Fruit fly (Drosophila melanogaster) Kc167 (cell line): ENCODE measurements around the gene spz3.

ENCODE experiments used
- Myc ChIP-seq: fragments of >200 bp; optimal IDR thresholded peaks from 2 replicates; lab custom pipeline; 2017; ENCODE audit warnings: missing external identifiers
- Sin3A ChIP-seq: fragments of >200 bp; optimal IDR thresholded peaks from 2 replicates; lab custom pipeline; 2018; ENCODE audit warnings: missing external identifiers
- h ChIP-seq: fragments of >200 bp; optimal IDR thresholded peaks from 3 replicates; lab custom pipeline; 2018; ENCODE audit warnings: missing external identifiers
- insv ChIP-seq: fragments of >200 bp; optimal IDR thresholded peaks from 3 replicates; lab custom pipeline; 2018; ENCODE audit warnings: missing external identifiers
- psq ChIP-seq: fragments of >200 bp; optimal IDR thresholded peaks from 2 replicates; lab custom pipeline; 2017; ENCODE audit warnings: missing external identifiers
- ttk ChIP-seq: sonication (Bioruptor generic); optimal IDR thresholded peaks from 2 replicates; lab custom pipeline; 2017; ENCODE audit warnings: missing external identifiers

Gene spz3

DNA sequence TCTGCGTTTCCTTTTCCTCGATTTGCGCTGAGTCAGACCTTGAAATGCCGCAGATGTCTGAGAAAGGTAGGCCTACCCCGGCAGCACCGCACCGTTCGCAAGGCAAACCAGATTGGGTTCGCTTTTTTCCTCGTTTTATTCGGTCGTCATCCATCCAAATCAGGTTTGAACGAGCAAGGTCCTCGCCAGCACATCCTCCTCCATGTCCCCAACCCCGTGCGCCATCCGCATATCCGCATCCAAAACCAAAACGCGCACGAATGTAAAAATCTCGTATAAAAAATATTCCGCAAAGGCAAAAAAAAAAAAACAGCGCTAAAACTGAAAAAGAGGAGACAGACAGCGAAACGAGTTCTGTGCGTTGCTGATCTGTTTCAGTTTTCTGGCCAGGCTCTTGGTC, 30.5 kb upstream of the spz3 start:
- no peak for TF ChIP-seq Sin3A (lab: Kevin White, UChicago)
- no peak for TF ChIP-seq psq (lab: Kevin White, UChicago)

dm6 chr2L:7909327-7909804, 30.0 kb upstream of the spz3 start:
- no peak for TF ChIP-seq Myc (lab: Kevin White, UChicago)
- TF ChIP-seq Sin3A (lab: Kevin White, UChicago), result no peak

DNA sequence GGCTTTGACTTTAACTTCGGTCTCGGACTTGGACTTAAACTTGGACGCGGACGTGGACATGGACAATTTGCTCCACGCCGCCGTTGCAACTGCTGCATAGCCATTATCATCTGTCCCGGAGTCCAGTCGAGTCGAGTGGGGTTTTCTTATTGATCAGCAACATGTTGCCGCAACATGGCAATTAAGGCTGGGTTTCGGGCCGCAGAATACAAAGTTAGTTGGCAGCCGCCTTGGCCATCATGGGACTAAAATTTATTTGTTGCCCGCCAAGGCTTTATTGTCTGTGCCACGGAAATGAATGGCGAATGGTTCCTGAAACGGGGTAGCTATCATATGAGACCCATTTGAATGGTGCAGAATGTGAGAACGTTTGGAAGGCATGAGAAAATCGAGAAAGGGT, 22.5 kb upstream of the spz3 start:
- TF ChIP-seq h (lab: Kevin White, UChicago), result no peak
- TF ChIP-seq Sin3A (lab: Kevin White, UChicago), result no peak
- no peak for TF ChIP-seq psq (lab: Kevin White, UChicago)
- TF ChIP-seq Myc (lab: Kevin White, UChicago), result no peak
- no peak for TF ChIP-seq insv
- TF ChIP-seq ttk (lab: Kevin White, UChicago), result no peak

dm6 chr2L:7899949-7900348, 20.6 kb upstream of the spz3 start:
- no peak for TF ChIP-seq psq (lab: Kevin White, UChicago)
- TF ChIP-seq Sin3A (lab: Kevin White, UChicago), result no peak
- TF ChIP-seq insv, result no peak
- no peak for TF ChIP-seq h (lab: Kevin White, UChicago)
- TF ChIP-seq ttk (lab: Kevin White, UChicago), result no peak
- no peak for TF ChIP-seq Myc (lab: Kevin White, UChicago)

DNA sequence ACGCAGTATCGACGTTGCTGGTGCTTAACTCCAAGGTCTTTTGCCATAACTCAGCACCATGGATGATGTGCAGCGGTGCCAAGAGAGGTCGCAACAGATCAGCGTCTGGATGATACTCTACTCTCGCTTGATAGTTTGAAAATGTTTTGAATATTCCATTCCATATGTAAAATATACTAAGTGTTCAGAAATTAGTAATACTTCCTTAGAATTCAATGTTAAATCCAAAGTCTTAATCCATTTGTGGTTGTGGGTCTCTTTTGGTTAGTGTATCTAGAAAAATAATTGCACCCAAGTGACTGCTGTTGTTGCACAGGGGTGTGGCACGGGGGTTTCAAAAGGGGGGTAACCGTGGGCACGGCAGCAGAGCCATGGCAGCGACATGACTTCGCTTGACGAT, 19.8 kb upstream of the spz3 start:
- no peak for TF ChIP-seq h (lab: Kevin White, UChicago)
- no peak for TF ChIP-seq ttk (lab: Kevin White, UChicago)
- TF ChIP-seq Sin3A (lab: Kevin White, UChicago), result no peak
- no peak for TF ChIP-seq insv
- TF ChIP-seq Myc (lab: Kevin White, UChicago), result no peak
- TF ChIP-seq psq (lab: Kevin White, UChicago), result no peak

DNA sequence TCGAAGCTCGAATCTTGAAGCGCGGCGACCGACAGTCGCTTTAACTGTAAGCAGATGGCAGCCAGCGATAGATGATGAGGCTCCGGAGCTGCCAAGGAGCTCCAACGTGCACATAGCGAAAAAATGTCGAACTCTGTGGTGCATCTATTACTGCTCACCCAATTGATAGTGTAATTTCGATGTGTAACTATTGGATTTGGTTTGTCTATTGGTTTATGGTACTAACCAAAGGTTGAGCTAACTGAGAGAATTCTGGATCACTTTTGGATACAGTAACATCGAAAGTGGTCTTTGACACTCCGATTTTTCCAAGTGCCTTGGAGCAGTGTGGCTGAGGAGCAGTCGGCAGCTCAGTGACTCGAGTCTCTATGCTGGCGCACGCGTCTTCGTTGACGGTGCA, 19.2 kb upstream of the spz3 start:
- TF ChIP-seq psq (lab: Kevin White, UChicago), result no peak
- no peak for TF ChIP-seq h (lab: Kevin White, UChicago)
- no peak for TF ChIP-seq Myc (lab: Kevin White, UChicago)
- TF ChIP-seq Sin3A (lab: Kevin White, UChicago), result no peak
- no peak for TF ChIP-seq insv
- TF ChIP-seq ttk (lab: Kevin White, UChicago), result no peak

dm6 chr2L:7897245-7897644, 17.9 kb upstream of the spz3 start:
- no peak for TF ChIP-seq insv
- TF ChIP-seq h (lab: Kevin White, UChicago), result no peak
- TF ChIP-seq ttk (lab: Kevin White, UChicago), result no peak
- TF ChIP-seq Sin3A (lab: Kevin White, UChicago), result no peak
- no peak for TF ChIP-seq psq (lab: Kevin White, UChicago)
- no peak for TF ChIP-seq Myc (lab: Kevin White, UChicago)

dm6 chr2L:7890654-7891114, 11.3 kb upstream of the spz3 start, which contains the start of gene Spn28Db:
Gene Spn28Db, minus strand, starts transcription at chr2L:7890704.
- TF ChIP-seq Sin3A (lab: Kevin White, UChicago) (no peak), Myc (lab: Kevin White, UChicago) (no peak), insv (no peak), h (lab: Kevin White, UChicago) (no peak), ttk (lab: Kevin White, UChicago) (no peak), psq (lab: Kevin White, UChicago) (no peak)

DNA sequence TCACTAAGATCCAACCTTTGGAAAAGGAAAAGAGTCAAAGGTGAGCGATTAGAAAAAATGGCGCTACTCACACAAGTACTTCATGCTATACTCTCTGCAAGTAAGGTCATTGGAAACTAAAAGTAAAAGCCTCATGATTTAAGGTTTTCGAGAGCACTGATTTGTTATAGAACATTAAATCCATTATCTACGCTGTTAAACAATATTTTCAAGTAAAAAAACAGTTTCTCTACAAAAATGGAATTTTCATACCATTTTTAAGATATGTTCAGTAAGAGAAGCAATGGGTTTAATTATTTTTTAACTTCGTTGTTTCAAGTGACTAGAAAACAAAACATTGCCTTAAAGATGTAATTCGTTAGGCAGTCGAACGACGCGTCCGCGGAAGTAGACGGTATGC, 9.7 kb upstream of the spz3 start, which contains the start of gene Spn28Da:
Gene Spn28Da, minus strand, starts transcription at position 101 of the 400 bp plus-strand sequence.
- no peak for TF ChIP-seq Sin3A (lab: Kevin White, UChicago)

dm6 chr2L:7887333-7887732, 8.0 kb upstream of the spz3 start, which contains the start of gene CG7102:
Gene CG7102, minus strand, starts transcription at chr2L:7887513.
- TF ChIP-seq h (lab: Kevin White, UChicago) (no peak), Sin3A (lab: Kevin White, UChicago) (no peak), psq (lab: Kevin White, UChicago) (no peak), insv (no peak), Myc (lab: Kevin White, UChicago) (no peak), ttk (lab: Kevin White, UChicago) (no peak)

DNA sequence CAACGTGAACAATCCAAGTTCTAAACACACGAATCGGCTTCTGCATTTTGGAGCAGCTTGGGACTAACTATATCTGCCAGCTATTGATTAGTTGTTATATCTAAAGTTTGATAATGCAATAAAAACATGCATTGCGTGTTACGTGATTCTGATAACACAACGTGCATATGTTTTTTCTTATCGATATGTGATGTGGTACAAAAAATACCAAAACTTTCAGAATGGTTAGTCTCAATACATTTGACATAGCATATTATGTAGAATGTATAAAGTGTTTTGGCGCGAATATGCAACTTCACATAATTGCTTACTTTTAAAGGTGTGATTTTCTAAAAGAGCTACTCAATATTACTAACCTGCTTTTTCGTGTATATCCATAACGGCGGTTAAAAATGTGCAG, 6.6 kb upstream of the spz3 start:
- TF ChIP-seq ttk (lab: Kevin White, UChicago) (no peak), Sin3A (lab: Kevin White, UChicago) (no peak), insv (no peak), Myc (lab: Kevin White, UChicago) (no peak), h (lab: Kevin White, UChicago) (no peak), psq (lab: Kevin White, UChicago) (no peak)

- TF ChIP-seq insv, result no peak
- TF ChIP-seq h (lab: Kevin White, UChicago), result no peak
- no peak for TF ChIP-seq Sin3A (lab: Kevin White, UChicago)
- TF ChIP-seq ttk (lab: Kevin White, UChicago), result no peak
- no peak for TF ChIP-seq Myc (lab: Kevin White, UChicago)
- no peak for TF ChIP-seq psq (lab: Kevin White, UChicago)
Observed at dm6 chr2L:7885271-7885670, 5.9 kb upstream of the spz3 start, which contains the start of the genes SmE and CG34132. Gene SmE, minus strand, starts transcription at chr2L:7885450. Gene CG34132, plus strand, starts transcription at chr2L:7885503.

- TF ChIP-seq insv, result no peak
- no peak for TF ChIP-seq Myc (lab: Kevin White, UChicago)
- no peak for TF ChIP-seq ttk (lab: Kevin White, UChicago)
- no peak for TF ChIP-seq Sin3A (lab: Kevin White, UChicago)
- TF ChIP-seq h (lab: Kevin White, UChicago), result no peak
- TF ChIP-seq psq (lab: Kevin White, UChicago), result no peak
Observed at dm6 chr2L:7880458-7880857, 1.1 kb upstream of the spz3 start.
